Worm (Caenorhabditis elegans): Measurements from ENCODE around the gene flr-1.

- TF ChIP-seq hmg-4 (GFP tag; optimal IDR thresholded peaks at IDR 0.05) (no peak), hmbx-1 (tag; optimal IDR thresholded peaks at IDR 0.05) (no peak), F13C5.2 (tag; optimal IDR thresholded peaks at IDR 0.05) (no peak), ama-1 (optimal IDR thresholded peaks at IDR 0.05) (no peak), ets-7 (tag; optimal IDR thresholded peaks at IDR 0.05) (no peak), aly-1 (tag; optimal IDR thresholded peaks at IDR 0.05) (no peak), tbx-11 (GFP tag; IDR thresholded peaks at IDR 0.05) (no peak), tra-4 (tag; optimal IDR thresholded peaks at IDR 0.05) (no peak)
Observed at ce11 chrX:13444267-13444666, 12.1 kb downstream of the flr-1 start.
